Fruit fly (Drosophila melanogaster): ENCODE results near the gene wcy.

Gene wcy

DNA sequence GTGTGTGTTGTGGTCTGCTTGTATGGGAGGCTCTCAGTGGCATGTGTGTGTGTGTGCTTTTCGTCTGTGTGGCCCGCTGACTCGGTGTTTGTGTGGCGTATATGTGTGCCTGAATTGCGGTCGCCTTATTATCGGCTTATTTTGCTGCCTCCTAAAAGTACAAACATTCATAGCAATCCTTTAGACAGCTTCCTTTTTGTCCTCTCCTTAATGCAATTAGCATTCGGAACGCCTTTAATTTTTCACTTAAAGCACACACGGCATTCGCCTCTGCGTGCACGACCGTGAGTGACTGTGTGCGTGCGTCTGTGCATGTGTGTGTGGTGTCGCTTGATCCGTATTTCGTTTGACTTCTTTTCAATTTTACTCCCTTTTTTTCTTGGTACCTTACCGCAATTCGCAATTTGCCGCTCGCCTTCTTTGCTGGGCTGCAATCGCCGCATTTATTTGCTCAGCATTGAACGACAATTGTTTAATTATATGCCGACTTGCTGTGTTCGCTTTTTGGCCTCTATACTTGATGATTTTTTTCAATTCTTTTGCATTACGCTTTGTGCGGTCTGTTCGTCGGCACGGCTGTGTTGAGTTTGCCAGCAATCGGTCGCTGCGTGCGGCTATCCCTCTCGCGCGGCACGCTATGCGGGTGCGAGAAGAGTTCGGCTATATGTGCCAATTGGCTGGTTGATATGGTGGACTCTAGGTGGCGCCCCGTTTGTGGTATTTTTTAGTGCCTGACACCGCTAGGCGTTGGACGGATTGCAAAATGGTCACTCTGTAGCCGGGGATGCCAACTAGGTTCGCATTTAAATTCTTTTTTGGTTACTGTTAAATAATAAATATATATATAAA, at the start of gene wcy:
TSS of gene wcy (minus strand) at position 608 of the 849 bp plus-strand sequence.
- TF ChIP-seq rn (GFP tag; IDR thresholded peaks at IDR 0.05): no peak
- TF ChIP-seq CG4496 (GFP tag; IDR thresholded peaks at IDR 0.05): peak; percentile 73
- no peak for TF ChIP-seq CG8159 (tag; optimal IDR thresholded peaks at IDR 0.05)
- no peak for TF ChIP-seq CG8301 (tag; optimal IDR thresholded peaks at IDR 0.05)
- TF ChIP-seq CG12605 (GFP tag; IDR thresholded peaks at IDR 0.05): peak; percentile 19; the same call in 1 of the 2 replicates
- TF ChIP-seq Ets98B (GFP tag; IDR thresholded peaks at IDR 0.05): peak; percentile 22; the same call in 1 of the 2 replicates
- TF ChIP-seq CG10348 (GFP tag; IDR thresholded peaks at IDR 0.05): no peak
- no peak for TF ChIP-seq D1 (tag; optimal IDR thresholded peaks at IDR 0.05)
- no peak for TF ChIP-seq CG14655 (GFP tag; optimal IDR thresholded peaks at IDR 0.05)
- no peak for TF ChIP-seq CG34367 (tag; optimal IDR thresholded peaks at IDR 0.05)

dm6 chrX:17125017-17125821, 47.5 kb upstream of the wcy start:
- TF ChIP-seq CG4496 (GFP tag; IDR thresholded peaks at IDR 0.05): peak; percentile 18; the same call in 2 of the 3 replicates
- peak; percentile 23 for TF ChIP-seq CG15710 (tag; optimal IDR thresholded peaks at IDR 0.05)
- TF ChIP-seq fd96Ca (GFP tag; IDR thresholded peaks at IDR 0.05): peak; percentile 37; the same call in 1 of the 3 replicates
- peak; percentile 40 for TF ChIP-seq CG14655 (GFP tag; optimal IDR thresholded peaks at IDR 0.05)
- no peak for TF ChIP-seq CG34367 (tag; optimal IDR thresholded peaks at IDR 0.05)
- peak; percentile 46 for TF ChIP-seq Pif1B (GFP tag; optimal IDR thresholded peaks at IDR 0.05)
- TF ChIP-seq D1 (tag; optimal IDR thresholded peaks at IDR 0.05): no peak
- peak; percentile 23 for TF ChIP-seq CG8301 (tag; optimal IDR thresholded peaks at IDR 0.05)
- peak; percentile 42 for TF ChIP-seq EcR (GFP tag; optimal IDR thresholded peaks at IDR 0.05)
- TF ChIP-seq rn (GFP tag; IDR thresholded peaks at IDR 0.05): no peak
- TF ChIP-seq CG12605 (GFP tag; IDR thresholded peaks at IDR 0.05): peak; percentile 9; the same call in 1 of the 2 replicates
- TF ChIP-seq CG10348 (GFP tag; IDR thresholded peaks at IDR 0.05): no peak
- TF ChIP-seq Snoo (tag; optimal IDR thresholded peaks at IDR 0.05): no peak
- TF ChIP-seq gl (tag; optimal IDR thresholded peaks at IDR 0.05): peak; percentile 48
- TF ChIP-seq CG13204 (GFP tag; optimal IDR thresholded peaks at IDR 0.05): peak; percentile 19
- peak; percentile 55 for TF ChIP-seq CG8159 (tag; optimal IDR thresholded peaks at IDR 0.05)
- TF ChIP-seq Ets98B (GFP tag; IDR thresholded peaks at IDR 0.05): 0 out of 2 replicates have a peak, but pooled peaks have one; percentile 14
- peak; percentile 58 for TF ChIP-seq CG17806 (tag; optimal IDR thresholded peaks at IDR 0.05)
- peak; percentile 20 for TF ChIP-seq CG9948 (tag; optimal IDR thresholded peaks at IDR 0.05)
- TF ChIP-seq Pif1A (GFP tag; optimal IDR thresholded peaks at IDR 0.05): peak; percentile 32
- TF ChIP-seq CG32121 (GFP tag; IDR thresholded peaks at IDR 0.05): peak; percentile 41; the same call in 1 of the 2 replicates

DNA sequence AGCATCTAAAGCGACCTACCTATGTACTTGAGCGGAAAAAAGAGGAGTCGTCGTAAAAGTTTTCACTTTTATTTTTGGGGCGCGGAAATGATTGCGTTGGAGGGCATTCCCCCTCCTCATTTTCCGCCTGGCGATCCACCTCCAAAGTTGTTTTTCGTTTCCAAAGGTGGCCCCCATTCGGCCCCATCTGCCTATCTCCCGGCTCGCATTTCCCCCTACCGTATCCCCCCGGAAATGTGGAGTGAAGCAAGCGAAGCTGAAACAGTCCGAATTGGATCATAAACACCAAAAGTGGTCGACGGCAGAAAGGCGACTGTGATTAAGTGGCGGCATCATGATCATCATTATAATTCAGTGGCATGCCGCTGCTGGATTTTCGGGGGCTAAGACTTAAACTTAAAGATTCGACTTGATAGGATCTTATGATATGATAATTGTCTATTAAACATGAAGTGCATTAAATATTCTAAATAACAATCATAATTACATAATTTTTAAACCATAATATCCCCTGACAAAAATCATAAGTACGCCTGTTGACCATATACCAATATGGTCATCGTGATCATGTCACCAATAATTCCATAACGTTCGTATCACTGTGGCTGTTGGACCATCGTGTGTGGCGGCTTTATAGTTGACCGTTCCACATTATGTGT, 46.0 kb upstream of the wcy start:
- peak; percentile 69; the same call in 2 of the 3 replicates for TF ChIP-seq CG4496 (GFP tag; IDR thresholded peaks at IDR 0.05)
- TF ChIP-seq gl (tag; optimal IDR thresholded peaks at IDR 0.05): no peak
- TF ChIP-seq CG8159 (tag; optimal IDR thresholded peaks at IDR 0.05): peak; percentile 52
- peak; percentile 43 for TF ChIP-seq Pif1A (GFP tag; optimal IDR thresholded peaks at IDR 0.05)
- peak; percentile 21 for TF ChIP-seq Snoo (tag; optimal IDR thresholded peaks at IDR 0.05)
- TF ChIP-seq CG17806 (tag; optimal IDR thresholded peaks at IDR 0.05): peak; percentile 33
- peak; percentile 42; the same call in 1 of the 2 replicates for TF ChIP-seq Ets98B (GFP tag; IDR thresholded peaks at IDR 0.05)
- peak; percentile 40 for TF ChIP-seq Pif1B (GFP tag; optimal IDR thresholded peaks at IDR 0.05)
- TF ChIP-seq CG14655 (GFP tag; optimal IDR thresholded peaks at IDR 0.05): peak; percentile 43
- no peak for TF ChIP-seq CG34367 (tag; optimal IDR thresholded peaks at IDR 0.05)
- peak; percentile 35 for TF ChIP-seq CG8301 (tag; optimal IDR thresholded peaks at IDR 0.05)
- no peak; the same call in 1 of the 2 replicates for TF ChIP-seq CG10348 (GFP tag; IDR thresholded peaks at IDR 0.05)
- peak; percentile 25; the same call in 1 of the 3 replicates for TF ChIP-seq fd96Ca (GFP tag; IDR thresholded peaks at IDR 0.05)
- no peak for TF ChIP-seq rn (GFP tag; IDR thresholded peaks at IDR 0.05)
- no peak for TF ChIP-seq D1 (tag; optimal IDR thresholded peaks at IDR 0.05)
- TF ChIP-seq CG12605 (GFP tag; IDR thresholded peaks at IDR 0.05): 0 out of 2 replicates have a peak, but pooled peaks have one; percentile 23
- TF ChIP-seq CG32121 (GFP tag; IDR thresholded peaks at IDR 0.05): peak; percentile 67
- TF ChIP-seq CG9948 (tag; optimal IDR thresholded peaks at IDR 0.05): peak; percentile 22
- peak; percentile 44 for TF ChIP-seq CG15710 (tag; optimal IDR thresholded peaks at IDR 0.05)

DNA sequence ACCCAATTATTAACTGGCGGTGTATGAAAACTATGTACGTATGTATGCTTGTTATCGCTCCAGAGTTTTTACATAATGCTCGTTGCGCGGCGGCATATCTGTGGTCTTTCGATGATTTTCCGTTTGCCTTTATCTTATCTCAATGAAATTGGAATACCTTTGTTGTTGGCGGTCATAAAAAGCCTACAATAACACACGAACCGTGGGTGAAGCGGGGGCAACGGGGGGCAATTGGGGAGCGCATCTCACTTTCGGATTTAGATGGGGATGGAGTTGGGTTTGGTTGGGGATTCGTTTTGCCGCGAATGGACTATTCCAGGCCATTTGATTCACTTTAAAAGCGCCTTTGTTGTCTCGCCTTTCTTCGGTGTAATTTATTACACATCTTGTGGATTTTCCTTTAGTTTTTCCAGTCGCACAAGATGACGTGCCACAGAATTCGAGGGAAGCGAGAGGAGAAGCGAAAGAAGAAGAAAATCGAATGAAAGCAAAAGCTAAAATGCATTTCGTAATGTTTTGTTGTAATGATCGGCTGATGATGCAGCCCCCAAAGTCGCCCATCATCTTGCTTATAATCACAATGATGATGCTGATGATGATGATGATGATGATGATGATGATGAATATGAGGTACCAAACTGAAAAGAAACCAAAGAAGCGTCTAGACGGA, 44.9 kb upstream of the wcy start:
- TF ChIP-seq D1 (tag; optimal IDR thresholded peaks at IDR 0.05) (no peak), CG32121 (GFP tag; IDR thresholded peaks at IDR 0.05) (no peak), EcR (GFP tag; optimal IDR thresholded peaks at IDR 0.05) (no peak), rn (GFP tag; IDR thresholded peaks at IDR 0.05) (no peak), Pif1B (GFP tag; optimal IDR thresholded peaks at IDR 0.05) (no peak), CG14655 (GFP tag; optimal IDR thresholded peaks at IDR 0.05) (no peak), gl (tag; optimal IDR thresholded peaks at IDR 0.05) (no peak), CG8159 (tag; optimal IDR thresholded peaks at IDR 0.05) (no peak), Ets98B (GFP tag; IDR thresholded peaks at IDR 0.05) (no peak), CG13204 (GFP tag; optimal IDR thresholded peaks at IDR 0.05) (no peak), CG10348 (GFP tag; IDR thresholded peaks at IDR 0.05) (no peak), CG17806 (tag; optimal IDR thresholded peaks at IDR 0.05) (no peak)

Data from whole organism, pupa.